Worm (Caenorhabditis elegans) whole organism, mixed stage, embryonic: ENCODE measurements around the gene ida-1.

Experiments used
- M03D4.4 ChIP-seq: sonication (generic microtip); optimal IDR thresholded peaks from 2 replicates; lab custom pipeline; 2017; ENCODE audit warnings: mild to moderate bottlenecking, missing genetic modification characterization, missing compliant biosample characterization
- bed-3 ChIP-seq: fragments of 200-800 bp; sonication (Bioruptor generic); optimal IDR thresholded peaks from 3 replicates; lab custom pipeline; 2018; ENCODE audit warnings: mild to moderate bottlenecking, missing genetic modification characterization, moderate library complexity, missing compliant biosample characterization
- blmp-1 ChIP-seq: fragments of 150-350 bp; optimal IDR thresholded peaks from 2 replicates; lab custom pipeline; 2014; ENCODE audit warnings: missing biosample characterization, missing genetic modification characterization
- ceh-39 ChIP-seq: fragments of 150-350 bp; optimal IDR thresholded peaks from 2 replicates; lab custom pipeline; 2014; ENCODE audit warnings: missing biosample characterization, missing genetic modification characterization
- ceh-43 ChIP-seq: fragments of 200-800 bp; sonication (Bioruptor generic); optimal IDR thresholded peaks from 2 replicates; lab custom pipeline; 2018; ENCODE audit warnings: mild to moderate bottlenecking, missing genetic modification characterization, moderate library complexity, missing compliant biosample characterization
- ceh-83 ChIP-seq: fragments of 200-800 bp; sonication (Bioruptor generic); optimal IDR thresholded peaks from 2 replicates; lab custom pipeline; 2018; ENCODE audit warnings: mild to moderate bottlenecking, missing genetic modification characterization, missing compliant biosample characterization
- ces-1 ChIP-seq: fragments of 150-350 bp; optimal IDR thresholded peaks from 2 replicates; lab custom pipeline; 2014; ENCODE audit warnings: missing biosample characterization, missing genetic modification reagents, missing genetic modification characterization
- cnd-1 ChIP-seq: fragments of 200-800 bp; sonication (Bioruptor generic); optimal IDR thresholded peaks from 2 replicates; lab custom pipeline; 2018; ENCODE audit warnings: mild to moderate bottlenecking, missing genetic modification characterization, missing compliant biosample characterization
- drap-1 ChIP-seq: fragments of 200-800 bp; sonication (Bioruptor generic); optimal IDR thresholded peaks from 3 replicates; lab custom pipeline; 2018; ENCODE audit warnings: mild to moderate bottlenecking, missing genetic modification characterization, missing compliant biosample characterization
- elt-1 ChIP-seq: sonication (generic microtip); optimal IDR thresholded peaks from 2 replicates; lab custom pipeline; 2017; ENCODE audit warnings: missing genetic modification characterization, mild to moderate bottlenecking, missing compliant biosample characterization, antibody characterized with exemption, moderate library complexity, borderline replicate concordance; ENCODE audit not compliant: insufficient read depth
- elt-3 ChIP-seq: fragments of 150-350 bp; optimal IDR thresholded peaks from 2 replicates; lab custom pipeline; 2014; ENCODE audit warnings: missing biosample characterization, missing genetic modification characterization
- flh-1 ChIP-seq: fragments of 200-800 bp; sonication (Bioruptor generic); optimal IDR thresholded peaks from 2 replicates; lab custom pipeline; 2018; ENCODE audit warnings: mild to moderate bottlenecking, missing genetic modification characterization, moderate library complexity, missing compliant biosample characterization
- ham-2 ChIP-seq: fragments of 200-800 bp; sonication (Bioruptor generic); optimal IDR thresholded peaks from 2 replicates; lab custom pipeline; 2018; ENCODE audit warnings: mild to moderate bottlenecking, missing genetic modification characterization, missing compliant biosample characterization
- hlh-1 ChIP-seq: fragments of 150-350 bp; optimal IDR thresholded peaks from 2 replicates; lab custom pipeline; 2014; ENCODE audit warnings: missing biosample characterization, missing genetic modification reagents, missing genetic modification characterization
- lin-13 ChIP-seq: fragments of 150-350 bp; optimal IDR thresholded peaks from 2 replicates; lab custom pipeline; 2014; ENCODE audit warnings: missing biosample characterization, missing genetic modification characterization
- lin-32 ChIP-seq: fragments of 200-800 bp; sonication (Bioruptor generic); optimal IDR thresholded peaks from 2 replicates; lab custom pipeline; 2018; ENCODE audit warnings: mild to moderate bottlenecking, missing genetic modification characterization, missing compliant biosample characterization
- lsy-2 ChIP-seq: fragments of 150-350 bp; optimal IDR thresholded peaks from 2 replicates; lab custom pipeline; 2014; ENCODE audit warnings: missing biosample characterization, missing genetic modification characterization
- mab-5 ChIP-seq: fragments of 150-350 bp; optimal IDR thresholded peaks from 2 replicates; lab custom pipeline; 2014; ENCODE audit warnings: missing biosample characterization, missing genetic modification characterization
- mep-1 ChIP-seq: fragments of 150-350 bp; optimal IDR thresholded peaks from 2 replicates; lab custom pipeline; 2017; ENCODE audit warnings: missing biosample characterization, missing genetic modification reagents, missing genetic modification characterization, inconsistent platforms
- mls-2 ChIP-seq: sonication (generic microtip); optimal IDR thresholded peaks from 2 replicates; lab custom pipeline; 2016; ENCODE audit warnings: mild to moderate bottlenecking, missing genetic modification characterization, moderate library complexity, missing compliant biosample characterization
- nhr-12 ChIP-seq: fragments of 150-350 bp; optimal IDR thresholded peaks from 2 replicates; lab custom pipeline; 2014; ENCODE audit warnings: missing biosample characterization, missing genetic modification characterization
- nhr-2 ChIP-seq: fragments of 150-350 bp; optimal IDR thresholded peaks from 2 replicates; lab custom pipeline; 2014; ENCODE audit warnings: missing biosample characterization, missing genetic modification characterization
- nhr-237 ChIP-seq: fragments of 150-350 bp; optimal IDR thresholded peaks from 2 replicates; lab custom pipeline; 2014; ENCODE audit warnings: missing biosample characterization, missing genetic modification characterization
- nhr-28 ChIP-seq: fragments of 150-350 bp; optimal IDR thresholded peaks from 2 replicates; lab custom pipeline; 2014; ENCODE audit warnings: missing biosample characterization, missing genetic modification characterization
- nhr-76 ChIP-seq: sonication (generic microtip); optimal IDR thresholded peaks from 2 replicates; lab custom pipeline; 2017; ENCODE audit warnings: missing biosample characterization, missing genetic modification characterization
- pha-4 ChIP-seq: fragments of 150-350 bp; optimal IDR thresholded peaks from 2 replicates; lab custom pipeline; 2018; ENCODE audit warnings: missing biosample characterization, missing genetic modification reagents, missing genetic modification characterization
- sem-2 ChIP-seq: fragments of 200-800 bp; sonication (Bioruptor generic); optimal IDR thresholded peaks from 2 replicates; lab custom pipeline; 2018; ENCODE audit warnings: mild to moderate bottlenecking, missing genetic modification characterization, missing compliant biosample characterization
- snpc-4 ChIP-seq: fragments of 150-350 bp; optimal IDR thresholded peaks from 2 replicates; lab custom pipeline; 2014; ENCODE audit warnings: missing biosample characterization, missing genetic modification characterization
- sptf-1 ChIP-seq: sonication (generic microtip); optimal IDR thresholded peaks from 2 replicates; lab custom pipeline; 2017; ENCODE audit warnings: mild to moderate bottlenecking, missing genetic modification characterization, moderate library complexity, missing compliant biosample characterization
- tbx-8 ChIP-seq: fragments of 200-800 bp; sonication (Bioruptor generic); optimal IDR thresholded peaks from 2 replicates; lab custom pipeline; 2018; ENCODE audit warnings: mild to moderate bottlenecking, missing genetic modification characterization, moderate library complexity, missing compliant biosample characterization
- unc-120 ChIP-seq: sonication (generic microtip); optimal IDR thresholded peaks from 2 replicates; lab custom pipeline; 2017; ENCODE audit warnings: missing genetic modification characterization, missing compliant biosample characterization; ENCODE audit not compliant: poor library complexity, severe bottlenecking
- unc-39 ChIP-seq: fragments of 150-350 bp; optimal IDR thresholded peaks from 2 replicates; lab custom pipeline; 2014; ENCODE audit warnings: missing biosample characterization, missing genetic modification characterization
- unc-62 ChIP-seq: fragments of 150-350 bp; optimal IDR thresholded peaks from 2 replicates; lab custom pipeline; 2014; ENCODE audit warnings: missing biosample characterization, missing genetic modification reagents, missing genetic modification characterization
- zip-8 ChIP-seq: fragments of 150-350 bp; optimal IDR thresholded peaks from 2 replicates; lab custom pipeline; 2014; ENCODE audit warnings: missing biosample characterization, missing genetic modification characterization
- ztf-11 ChIP-seq: fragments of 150-350 bp; optimal IDR thresholded peaks from 2 replicates; lab custom pipeline; 2014; ENCODE audit warnings: missing biosample characterization, missing genetic modification characterization

Gene ida-1

DNA sequence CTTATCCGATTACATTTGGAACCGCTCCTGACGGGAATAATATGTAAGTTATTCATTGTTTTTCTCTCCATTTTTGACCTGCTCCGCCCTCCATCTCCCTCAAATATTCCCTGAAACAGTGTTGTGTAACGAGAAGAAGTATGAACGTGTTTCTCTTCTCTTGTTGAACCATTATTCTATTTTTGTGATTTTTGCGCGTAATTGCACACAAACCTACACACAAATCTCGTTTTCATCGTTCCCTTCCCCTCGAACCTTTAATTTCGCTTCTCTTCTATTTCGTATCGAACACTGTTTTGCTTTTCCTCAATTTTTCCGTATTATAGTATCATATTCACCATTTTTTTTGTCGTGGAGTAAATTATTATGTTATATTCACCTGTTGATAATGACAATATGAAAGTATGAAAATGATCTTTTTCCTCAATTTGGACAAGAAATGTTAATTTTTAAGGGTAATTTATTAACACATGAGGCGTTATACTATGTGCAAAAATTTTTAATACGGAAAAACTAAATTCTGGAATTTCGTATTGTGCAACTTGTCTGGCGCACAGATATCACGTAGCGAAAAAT lies 38.1 kb upstream of the ida-1 start:
- TF ChIP-seq lin-32 (GFP tag; lab: Kevin White, UChicago): no peak

DNA sequence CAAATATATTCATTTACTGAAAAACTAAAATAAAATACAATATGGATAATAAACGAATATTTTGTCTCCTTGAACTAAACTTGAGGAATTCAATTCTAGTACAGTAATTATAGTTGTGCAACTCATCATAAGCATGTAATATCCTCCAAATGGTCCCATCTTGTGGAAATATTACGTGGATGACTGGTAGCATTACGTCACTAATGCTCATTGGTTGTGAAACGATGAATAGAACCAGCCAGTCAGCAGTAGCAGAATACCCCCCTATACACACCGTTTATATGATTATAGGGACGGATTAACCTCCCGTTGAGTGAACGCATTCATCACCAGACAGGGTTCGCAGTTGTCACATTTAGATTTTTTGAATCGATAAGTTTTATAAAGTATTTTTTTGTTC lies 37.0 kb upstream of the ida-1 start:
- peak; percentile 89 for TF ChIP-seq zip-8 (tag; lab: Kevin White, UChicago)
- no peak for TF ChIP-seq mab-5
- TF ChIP-seq flh-1 (GFP tag; lab: Kevin White, UChicago): no peak
- TF ChIP-seq blmp-1 (tag; lab: Kevin White, UChicago): no peak
- TF ChIP-seq ces-1 (GFP tag; lab: Kevin White, UChicago): peak; percentile 26
- peak; percentile 91 for TF ChIP-seq nhr-2
- peak; percentile 50 for TF ChIP-seq ceh-39 (tag; lab: Kevin White, UChicago)
- peak; percentile 23 for TF ChIP-seq unc-62 (GFP tag; lab: Kevin White, UChicago)
- peak; percentile 6 for TF ChIP-seq ztf-11 (tag; lab: Kevin White, UChicago)

DNA sequence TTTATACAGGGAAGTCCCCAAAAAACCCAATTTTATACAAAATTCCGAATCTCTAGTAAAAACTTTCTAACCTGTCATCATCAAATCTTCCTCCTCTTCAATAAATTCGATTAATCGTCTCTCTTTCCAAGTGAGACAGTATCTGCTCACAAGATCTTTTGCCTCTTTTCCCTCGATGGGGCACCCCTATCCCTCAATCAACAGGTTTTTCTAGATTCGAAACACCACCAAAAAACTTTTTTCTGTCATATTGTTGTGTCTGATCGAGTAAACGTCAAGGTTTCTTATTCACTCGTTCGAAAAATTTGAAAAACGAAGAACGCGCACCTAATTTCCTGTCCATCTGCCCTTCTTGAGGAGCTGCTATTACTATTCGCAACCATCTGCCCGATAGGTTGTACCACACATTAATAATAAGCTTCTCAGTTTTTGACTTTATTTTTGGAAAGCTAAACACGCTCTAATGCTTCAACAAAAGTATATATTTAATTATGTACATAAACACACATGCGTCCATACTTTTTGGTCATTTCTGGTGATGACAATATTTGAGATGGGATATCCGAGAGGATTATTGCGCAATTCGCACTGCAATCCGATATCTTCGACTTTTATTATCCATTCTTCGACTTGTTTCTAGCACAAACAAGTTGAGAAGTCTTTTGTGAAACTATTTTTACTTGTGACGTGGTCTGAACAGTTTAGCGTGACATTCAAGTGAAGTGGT lies 36.1 kb upstream of the ida-1 start:
- no peak for TF ChIP-seq tbx-8 (GFP tag; lab: Kevin White, UChicago)
- no peak for TF ChIP-seq elt-3 (tag; lab: Kevin White, UChicago)
- TF ChIP-seq ceh-83: no peak
- TF ChIP-seq unc-62 (GFP tag; lab: Kevin White, UChicago): no peak
- TF ChIP-seq ces-1 (GFP tag; lab: Kevin White, UChicago): peak; percentile 42
- TF ChIP-seq zip-8 (tag; lab: Kevin White, UChicago): peak; percentile 90
- peak; percentile 3 for TF ChIP-seq cnd-1 (tag; lab: Kevin White, UChicago)
- peak; percentile 54 for TF ChIP-seq nhr-2
- no peak for TF ChIP-seq M03D4.4 (tag; lab: Kevin White, UChicago)
- peak; percentile 3 for TF ChIP-seq lin-32 (GFP tag; lab: Kevin White, UChicago)

DNA sequence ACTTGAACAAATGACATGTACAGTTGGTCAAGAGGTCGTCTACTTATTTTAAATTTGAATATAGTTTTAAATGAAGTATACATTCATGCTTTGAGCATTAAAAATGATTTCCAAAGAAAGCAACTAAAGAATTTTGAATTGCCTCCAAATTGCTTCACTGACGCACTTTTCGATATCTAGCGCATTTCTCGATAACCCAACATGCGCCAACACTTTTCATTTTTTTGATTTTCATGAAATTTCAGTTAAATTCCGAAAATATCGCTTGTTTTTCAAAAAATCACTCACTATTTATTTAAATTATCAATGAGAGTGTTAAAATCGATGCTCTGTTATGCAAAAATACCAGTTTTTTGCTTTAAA lies 35.5 kb upstream of the ida-1 start:
- TF ChIP-seq sem-2 (GFP tag; lab: Kevin White, UChicago) (no peak), mep-1 (no peak), lin-13 (tag; lab: Kevin White, UChicago) (no peak), sptf-1 (no peak), unc-120 (no peak), mab-5 (no peak), ceh-43 (GFP tag; lab: Kevin White, UChicago) (no peak), elt-3 (tag; lab: Kevin White, UChicago) (no peak), tbx-8 (GFP tag; lab: Kevin White, UChicago) (no peak), elt-1 (no peak), nhr-76 (no peak)

DNA sequence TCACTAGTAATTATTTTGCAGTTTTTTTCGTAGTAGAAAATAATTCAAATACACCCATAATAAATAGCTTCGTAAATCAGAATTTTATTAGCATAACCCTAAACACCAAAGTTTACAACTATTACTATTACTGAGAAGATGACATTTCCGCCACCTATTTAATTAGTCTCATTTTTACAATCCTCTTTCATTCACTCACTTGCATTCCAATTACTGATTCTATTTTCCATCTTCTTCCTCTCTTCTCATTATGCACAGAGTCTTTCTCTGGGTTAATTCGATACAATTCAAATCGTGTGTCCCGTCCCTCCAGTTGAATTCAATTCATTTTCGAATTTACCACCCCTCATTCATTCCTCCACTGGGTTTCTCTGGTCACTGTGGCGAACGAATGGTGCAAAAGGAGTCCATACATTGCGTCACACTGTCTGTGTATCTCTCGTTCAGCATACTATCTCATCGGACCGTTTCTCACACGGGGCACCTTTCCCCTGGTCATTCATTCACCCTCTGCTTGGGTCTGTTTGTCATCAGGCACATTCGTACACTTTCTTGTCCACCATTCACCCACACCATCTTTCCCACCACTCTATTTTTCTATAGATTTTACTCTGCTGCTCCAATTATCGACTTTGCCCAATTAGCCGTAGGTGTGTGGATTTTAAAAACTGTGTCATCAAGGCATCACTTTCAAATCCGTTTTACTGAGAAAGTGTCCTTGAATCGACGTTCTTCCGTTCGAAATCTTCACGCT lies 34.9 kb upstream of the ida-1 start:
- no peak for TF ChIP-seq unc-39 (tag; lab: Kevin White, UChicago)
- no peak for TF ChIP-seq ceh-39 (tag; lab: Kevin White, UChicago)
- peak; percentile 73 for TF ChIP-seq lin-32 (GFP tag; lab: Kevin White, UChicago)
- TF ChIP-seq lsy-2 (tag; lab: Kevin White, UChicago): no peak
- TF ChIP-seq bed-3 (GFP tag; lab: Kevin White, UChicago): no peak
- TF ChIP-seq ces-1 (GFP tag; lab: Kevin White, UChicago): peak; percentile 99
- TF ChIP-seq ceh-83: no peak
- TF ChIP-seq cnd-1 (tag; lab: Kevin White, UChicago): peak; percentile 37
- no peak for TF ChIP-seq nhr-12 (tag; lab: Kevin White, UChicago)
- no peak for TF ChIP-seq sptf-1
- no peak for TF ChIP-seq drap-1
- no peak for TF ChIP-seq nhr-76
- no peak for TF ChIP-seq ceh-43 (GFP tag; lab: Kevin White, UChicago)
- TF ChIP-seq ham-2: no peak
- TF ChIP-seq mep-1: no peak
- no peak for TF ChIP-seq pha-4 (tag; lab: Kevin White, UChicago)
- no peak for TF ChIP-seq tbx-8 (GFP tag; lab: Kevin White, UChicago)
- TF ChIP-seq unc-120: no peak
- TF ChIP-seq nhr-237 (tag; lab: Kevin White, UChicago): no peak
- TF ChIP-seq mab-5: no peak
- no peak for TF ChIP-seq mls-2 (tag; lab: Kevin White, UChicago)
- TF ChIP-seq sem-2 (GFP tag; lab: Kevin White, UChicago): no peak
- TF ChIP-seq nhr-28: no peak
- no peak for TF ChIP-seq snpc-4 (tag; lab: Kevin White, UChicago)
- no peak for TF ChIP-seq blmp-1 (tag; lab: Kevin White, UChicago)
- no peak for TF ChIP-seq unc-62 (GFP tag; lab: Kevin White, UChicago)
- TF ChIP-seq nhr-2: peak; percentile 59
- peak; percentile 41 for TF ChIP-seq zip-8 (tag; lab: Kevin White, UChicago)
- peak; percentile 15 for TF ChIP-seq hlh-1 (tag; lab: Kevin White, UChicago)
- peak; percentile 15 for TF ChIP-seq M03D4.4 (tag; lab: Kevin White, UChicago)
- no peak for TF ChIP-seq lin-13 (tag; lab: Kevin White, UChicago)
- no peak for TF ChIP-seq elt-1
- TF ChIP-seq ztf-11 (tag; lab: Kevin White, UChicago): peak; percentile 0
- TF ChIP-seq flh-1 (GFP tag; lab: Kevin White, UChicago): no peak
- no peak for TF ChIP-seq elt-3 (tag; lab: Kevin White, UChicago)
